Worm (Caenorhabditis elegans) whole organism, L4 larva: ENCODE results near the gene flh-2.

Experiments used
- F26F4.8 ChIP-seq: fragments of 200-800 bp; sonication (Bioruptor generic); conservative IDR thresholded peaks from 2 replicates; pipeline ENCODE4 v1.3.6; 2022; ENCODE audit warnings: missing genetic modification characterization, missing compliant biosample characterization
- F37D6.2 ChIP-seq: sonication (generic microtip); optimal IDR thresholded peaks from 2 replicates; lab custom pipeline; 2016; ENCODE audit warnings: mild to moderate bottlenecking, missing genetic modification characterization, missing compliant biosample characterization
- F49E8.2 ChIP-seq: sonication (generic microtip); optimal IDR thresholded peaks from 2 replicates; lab custom pipeline; 2016; ENCODE audit warnings: missing compliant biosample characterization, mild to moderate bottlenecking, missing genetic modification characterization, borderline replicate concordance
- Y105C5A.15 ChIP-seq: fragments of 200-800 bp; sonication (Bioruptor generic); IDR thresholded peaks from 2 replicates; pipeline ENCODE4 v1.3.6; 2022; ENCODE audit warnings: missing genetic modification characterization, missing compliant biosample characterization
- Y48G9A.11 ChIP-seq: fragments of 200-800 bp; sonication (Bioruptor generic); IDR thresholded peaks from 2 replicates; pipeline ENCODE4 v1.3.6; 2022; ENCODE audit warnings: missing genetic modification reagents, missing genetic modification characterization, missing compliant biosample characterization
- ZK337.2 ChIP-seq: fragments of 200-800 bp; sonication (Bioruptor generic); IDR thresholded peaks from 2 replicates; pipeline ENCODE4 v1.3.6; 2022; ENCODE audit warnings: missing genetic modification reagents, missing genetic modification characterization, missing compliant biosample characterization
- aha-1 ChIP-seq: fragments of 150-350 bp; peaks from one replicate; lab custom pipeline; 2014; ENCODE audit warnings: missing biosample characterization, missing genetic modification characterization
- ama-1 ChIP-seq: fragments of 150-350 bp; optimal IDR thresholded peaks from 2 replicates; lab custom pipeline; 2014; ENCODE audit warnings: inconsistent platforms, mixed read lengths
- attf-4 ChIP-seq: sonication (generic microtip); optimal IDR thresholded peaks from 3 replicates; lab custom pipeline; 2017; ENCODE audit warnings: missing biosample characterization, missing genetic modification characterization
- ceh-62 ChIP-seq: sonication (generic microtip); optimal IDR thresholded peaks from 2 replicates; lab custom pipeline; 2017; ENCODE audit warnings: missing biosample characterization, missing genetic modification characterization
- ceh-82 ChIP-seq: sonication (generic microtip); optimal IDR thresholded peaks from 2 replicates; lab custom pipeline; 2017; ENCODE audit warnings: missing biosample characterization, missing genetic modification characterization
- ces-1 ChIP-seq: fragments of 150-350 bp; sonication (generic microtip); optimal IDR thresholded peaks from 4 replicates; lab custom pipeline; 2014; ENCODE audit warnings: missing biosample characterization, missing genetic modification reagents, missing genetic modification characterization
- daf-12 ChIP-seq: fragments of 150-350 bp; optimal IDR thresholded peaks from 2 replicates; lab custom pipeline; 2014; ENCODE audit warnings: missing biosample characterization, missing genetic modification reagents, missing genetic modification characterization
- daf-16 ChIP-seq, 3 experiments: sonication (generic microtip); optimal IDR thresholded peaks; 2 replicates each; lab custom pipeline; 2016 to 2017; ENCODE audit warnings: missing genetic modification characterization in 3 of 3, missing genetic modification reagents in 3 of 3, mild to moderate bottlenecking in 2 of 3, missing compliant biosample characterization in 2 of 3, missing biosample characterization in 1 of 3, moderate library complexity in 1 of 3
- daf-8 ChIP-seq: fragments of 200-800 bp; sonication (Bioruptor generic); IDR thresholded peaks from 2 replicates; pipeline ENCODE4 v1.3.6; 2022; ENCODE audit warnings: missing genetic modification characterization, missing compliant biosample characterization
- dmd-6 ChIP-seq: fragments of 200-800 bp; sonication (Bioruptor generic); IDR thresholded peaks from 2 replicates; pipeline ENCODE4 v1.3.6; 2022; ENCODE audit warnings: missing genetic modification reagents, missing genetic modification characterization, missing compliant biosample characterization
- dmd-9 ChIP-seq: fragments of 200-800 bp; sonication (Bioruptor generic); IDR thresholded peaks from 2 replicates; pipeline ENCODE4 v1.3.6; 2022; ENCODE audit warnings: missing genetic modification reagents, missing genetic modification characterization, missing compliant biosample characterization
- dpl-1 ChIP-seq: fragments of 150-350 bp; optimal IDR thresholded peaks from 2 replicates; lab custom pipeline; 2014; ENCODE audit warnings: missing biosample characterization, missing genetic modification reagents, missing genetic modification characterization
- dve-1 ChIP-seq: sonication (generic microtip); optimal IDR thresholded peaks from 2 replicates; lab custom pipeline; 2017; ENCODE audit warnings: antibody characterized with exemption, mild to moderate bottlenecking, missing genetic modification characterization, missing compliant biosample characterization; ENCODE audit not compliant: insufficient read depth
- egl-27 ChIP-seq: sonication (generic microtip); optimal IDR thresholded peaks from 3 replicates; lab custom pipeline; 2017; ENCODE audit warnings: missing biosample characterization, missing genetic modification reagents, missing genetic modification characterization
- hif-1 ChIP-seq, 2 experiments: sonication (generic microtip); optimal IDR thresholded peaks; 2 replicates each; lab custom pipeline; 2016 to 2017; ENCODE audit warnings: missing compliant biosample characterization in 2 of 2, missing genetic modification characterization in 2 of 2, missing genetic modification reagents in 2 of 2, missing genotype in 2 of 2, mild to moderate bottlenecking in 1 of 2
- hlh-11 ChIP-seq: fragments of 200-800 bp; sonication (Bioruptor generic); optimal IDR thresholded peaks from 2 replicates; lab custom pipeline; 2018; ENCODE audit warnings: mild to moderate bottlenecking, missing genetic modification characterization, missing compliant biosample characterization
- lir-3 ChIP-seq: sonication (generic microtip); optimal IDR thresholded peaks from 2 replicates; lab custom pipeline; 2016; ENCODE audit warnings: mild to moderate bottlenecking, missing genetic modification characterization, missing compliant biosample characterization
- lsy-2 ChIP-seq, 2 experiments: fragments of 150-350 bp in 1 of 2; sonication (generic microtip) in 1 of 2; optimal IDR thresholded peaks; 2 replicates each; lab custom pipeline; 2014 to 2017; ENCODE audit warnings: missing biosample characterization in 2 of 2, missing genetic modification characterization in 2 of 2
- madf-5 ChIP-seq, 2 experiments: fragments of 200-800 bp; sonication (Bioruptor generic); IDR thresholded peaks; 2 replicates each; pipeline ENCODE4 v1.3.6; 2022; ENCODE audit warnings: missing compliant biosample characterization in 2 of 2, missing genetic modification characterization in 2 of 2
- mep-1 ChIP-seq: fragments of 150-350 bp; sonication (generic microtip); optimal IDR thresholded peaks from 3 replicates; lab custom pipeline; 2014; ENCODE audit warnings: missing biosample characterization, missing genetic modification characterization
- mes-2 ChIP-seq: sonication (generic microtip); optimal IDR thresholded peaks from 2 replicates; lab custom pipeline; 2016; ENCODE audit warnings: missing genotype, mild to moderate bottlenecking, missing genetic modification characterization, missing compliant biosample characterization; ENCODE audit not compliant: poor library complexity, severe bottlenecking
- nhr-11 ChIP-seq: fragments of 150-350 bp; optimal IDR thresholded peaks from 2 replicates; lab custom pipeline; 2014; ENCODE audit warnings: missing biosample characterization, missing genetic modification characterization
- nhr-28 ChIP-seq: fragments of 150-350 bp; optimal IDR thresholded peaks from 2 replicates; lab custom pipeline; 2014; ENCODE audit warnings: missing biosample characterization, missing genetic modification characterization
- nhr-42 ChIP-seq: fragments of 200-800 bp; sonication (Bioruptor generic); IDR thresholded peaks from 2 replicates; pipeline ENCODE4 v1.3.6; 2022; ENCODE audit warnings: missing genetic modification characterization, missing compliant biosample characterization
- nhr-77 ChIP-seq: fragments of 150-350 bp; optimal IDR thresholded peaks from 2 replicates; lab custom pipeline; 2014; ENCODE audit warnings: missing biosample characterization, missing genetic modification characterization
- rbr-2 ChIP-seq: sonication (generic microtip); optimal IDR thresholded peaks from 2 replicates; lab custom pipeline; 2016; ENCODE audit warnings: missing genotype, missing genetic modification characterization, missing compliant biosample characterization
- sdz-12 ChIP-seq: fragments of 200-800 bp; sonication (Bioruptor generic); optimal IDR thresholded peaks from 2 replicates; lab custom pipeline; 2018; ENCODE audit warnings: mild to moderate bottlenecking, missing genetic modification characterization, missing compliant biosample characterization
- snpc-4 ChIP-seq: fragments of 150-350 bp; optimal IDR thresholded peaks from 2 replicates; lab custom pipeline; 2014; ENCODE audit warnings: missing biosample characterization, missing genetic modification characterization
- tra-1 ChIP-seq: fragments of 200-800 bp; sonication (Bioruptor generic); IDR thresholded peaks from 2 replicates; pipeline ENCODE4 v1.3.6; 2022; ENCODE audit warnings: missing genetic modification reagents, missing genetic modification characterization, missing compliant biosample characterization
- unc-130 ChIP-seq: sonication (generic microtip); optimal IDR thresholded peaks from 2 replicates; lab custom pipeline; 2016; ENCODE audit warnings: missing genetic modification reagents, missing genetic modification characterization, missing compliant biosample characterization
- unc-62 ChIP-seq, 3 experiments: fragments of 150-350 bp in 1 of 3; sonication (generic microtip); optimal IDR thresholded peaks in 2 of 3; peaks in 1 of 3; 1 replicate in 1 of 3; 2 replicates in 2 of 3; lab custom pipeline; 2014 to 2017; ENCODE audit warnings: missing biosample characterization in 3 of 3, missing genetic modification characterization in 3 of 3, missing genetic modification reagents in 3 of 3, missing genotype in 1 of 3

Gene flh-2

ce11 chrIII:4912317-4912716 lies 39.6 kb upstream of the flh-2 start, which contains the start of the genes F26F4.9 and cee-1:
F26F4.9 (minus strand) TSS chrIII:4912521.
cee-1 (plus strand) TSS chrIII:4912699.
- TF ChIP-seq ama-1 (lab: Kevin White, UChicago) (no peak), Y105C5A.15 (GFP tag; lab: Robert Waterston, UW) (no peak), Y48G9A.11 (GFP tag; lab: Robert Waterston, UW) (0 out of 2 replicates have a peak, but pooled peaks have one; percentile 15), daf-16 (GFP tag; optimal IDR thresholded peaks at IDR 0.05; lab: Kevin White, UChicago) (no peak), daf-16 (tag; optimal IDR thresholded peaks at IDR 0.05; lab: Kevin White, UChicago) (peak; percentile 33), attf-4 (tag; lab: Kevin White, UChicago) (no peak), hlh-11 (tag; lab: Kevin White, UChicago) (peak; percentile 3), rbr-2 (tag; lab: Kevin White, UChicago) (peak; percentile 32), unc-130 (peak; percentile 86), dve-1 (tag; lab: Kevin White, UChicago) (peak; percentile 44), nhr-77 (tag; lab: Kevin White, UChicago) (no peak), hif-1 (tag; optimal IDR thresholded peaks at IDR 0.05; lab: Kevin White, UChicago) (peak in 1 of 2 experiments; percentile 70), snpc-4 (tag; lab: Kevin White, UChicago) (no peak), aha-1 (peak; percentile 86), daf-8 (GFP tag; lab: Robert Waterston, UW) (no peak), ZK337.2 (GFP tag; lab: Robert Waterston, UW) (peak; percentile 73), dmd-6 (GFP tag; lab: Robert Waterston, UW) (peak; percentile 19; the same call in 1 of the 2 replicates), daf-12 (tag; lab: Kevin White, UChicago) (no peak), sdz-12 (no peak), nhr-42 (GFP tag; lab: Robert Waterston, UW) (no peak), F49E8.2 (peak; percentile 4), lsy-2 (tag; optimal IDR thresholded peaks at IDR 0.05; lab: Kevin White, UChicago) (peak in 1 of 2 experiments; percentile 74), nhr-11 (no peak), lir-3 (no peak), F26F4.8 (GFP tag; lab: Robert Waterston, UW) (no peak), mes-2 (tag; lab: Kevin White, UChicago) (peak; percentile 97), ceh-82 (tag; lab: Kevin White, UChicago) (no peak), mep-1 (tag; lab: Kevin White, UChicago) (peak; percentile 38), dpl-1 (GFP tag; lab: Kevin White, UChicago) (peak; percentile 78), dmd-9 (GFP tag; lab: Robert Waterston, UW) (0 out of 2 replicates have a peak, but pooled peaks have one; percentile 37), ces-1 (GFP tag; lab: Kevin White, UChicago) (no peak), madf-5 (GFP tag; IDR thresholded peaks at IDR 0.05; lab: Robert Waterston, UW) (no peak), tra-1 (GFP tag; lab: Robert Waterston, UW) (no peak), F37D6.2 (tag; lab: Kevin White, UChicago) (no peak), nhr-28 (tag; lab: Kevin White, UChicago) (peak; percentile 8)

ce11 chrIII:4913736-4914135 lies 38.2 kb upstream of the flh-2 start:
- TF ChIP-seq daf-16 (GFP tag; optimal IDR thresholded peaks at IDR 0.05; lab: Kevin White, UChicago) (no peak), daf-16 (tag; optimal IDR thresholded peaks at IDR 0.05; lab: Kevin White, UChicago) (no peak), aha-1 (peak; percentile 93)

ce11 chrIII:4917077-4917476 lies 34.8 kb upstream of the flh-2 start, which contains the start of gene rars-1:
rars-1 (minus strand) TSS chrIII:4917177.
- TF ChIP-seq ces-1 (GFP tag; lab: Kevin White, UChicago) (no peak), unc-62 (GFP tag; optimal IDR thresholded peaks at IDR 0.05 in 1 of 2; lab: Kevin White, UChicago) (peak in 1 of 2 experiments; percentile 57), unc-62 (tag; optimal IDR thresholded peaks at IDR 0.05; lab: Kevin White, UChicago) (no peak), egl-27 (tag; lab: Kevin White, UChicago) (no peak), ceh-62 (no peak)
